Fruit fly (Drosophila melanogaster) whole organism, prepupa: ENCODE measurements around the gene Ir7b.

ENCODE experiments used
- CG10631 ChIP-seq: fragments of 200-800 bp; sonication (Bioruptor generic); optimal IDR thresholded peaks from 2 replicates; lab custom pipeline; 2016; ENCODE audit warnings: missing biosample characterization, missing genetic modification characterization
- CG10669 ChIP-seq: fragments of 200-800 bp; sonication (Bioruptor generic); optimal IDR thresholded peaks from 3 replicates; lab custom pipeline; 2018; ENCODE audit warnings: missing biosample characterization, mild to moderate bottlenecking, missing genetic modification characterization, moderate library complexity
- CG11762 ChIP-seq: fragments of 200-800 bp; sonication (Bioruptor generic); optimal IDR thresholded peaks from 3 replicates; lab custom pipeline; 2016; ENCODE audit warnings: missing biosample characterization, missing genetic modification characterization; ENCODE audit not compliant: insufficient read depth
- CG11902 ChIP-seq: fragments of 200-800 bp; sonication (Bioruptor generic); optimal IDR thresholded peaks from 3 replicates; lab custom pipeline; 2016; ENCODE audit warnings: missing biosample characterization, missing genetic modification characterization
- CG15336 ChIP-seq: fragments of 200-800 bp; sonication (Bioruptor generic); IDR thresholded peaks from 2 replicates; pipeline ENCODE4 v1.3.6; 2022; ENCODE audit warnings: missing biosample characterization, missing genetic modification characterization
- CG1621 ChIP-seq: fragments of 200-800 bp; sonication (Bioruptor generic); optimal IDR thresholded peaks from 3 replicates; lab custom pipeline; 2018; ENCODE audit warnings: missing biosample characterization, mild to moderate bottlenecking, missing genetic modification characterization
- CG16779 ChIP-seq: fragments of 200-800 bp; sonication (Bioruptor generic); optimal IDR thresholded peaks from 3 replicates; lab custom pipeline; 2017; ENCODE audit warnings: missing biosample characterization, mild to moderate bottlenecking, missing genetic modification characterization
- CG3032 ChIP-seq: fragments of 200-800 bp; optimal IDR thresholded peaks from 2 replicates; lab custom pipeline; 2019; ENCODE audit warnings: missing biosample characterization, mild to moderate bottlenecking, missing genetic modification characterization, moderate library complexity
- CG31627 ChIP-seq: fragments of 200-800 bp; sonication (Bioruptor generic); optimal IDR thresholded peaks from 3 replicates; lab custom pipeline; 2016; ENCODE audit warnings: missing biosample characterization, missing genetic modification characterization
- CG32006 ChIP-seq: fragments of 200-800 bp; sonication (Bioruptor generic); optimal IDR thresholded peaks from 3 replicates; lab custom pipeline; 2017; ENCODE audit warnings: missing biosample characterization, mild to moderate bottlenecking, missing genetic modification characterization
- CG3919 ChIP-seq: fragments of 200-800 bp; sonication (Bioruptor generic); optimal IDR thresholded peaks from 3 replicates; lab custom pipeline; 2016; ENCODE audit warnings: missing biosample characterization, missing genetic modification characterization
- CG4318 ChIP-seq: fragments of 200-800 bp; sonication (Bioruptor generic); optimal IDR thresholded peaks from 3 replicates; lab custom pipeline; 2017; ENCODE audit warnings: missing biosample characterization, mild to moderate bottlenecking, missing genetic modification characterization
- CG6808 ChIP-seq: fragments of 200-800 bp; sonication (Bioruptor generic); optimal IDR thresholded peaks from 3 replicates; lab custom pipeline; 2017; ENCODE audit warnings: missing biosample characterization, missing genetic modification characterization, mild to moderate bottlenecking, moderate library complexity, missing genetic modification reagents
- CG6854 ChIP-seq: fragments of 200-800 bp; sonication (Bioruptor generic); optimal IDR thresholded peaks from 2 replicates; lab custom pipeline; 2017; ENCODE audit warnings: missing biosample characterization, mild to moderate bottlenecking, missing genetic modification characterization
- CG7368 ChIP-seq: fragments of 200-800 bp; sonication (Bioruptor generic); optimal IDR thresholded peaks from 3 replicates; lab custom pipeline; 2016; ENCODE audit warnings: missing biosample characterization, missing genetic modification characterization
- CG8119 ChIP-seq: fragments of 200-800 bp; sonication (Bioruptor generic); IDR thresholded peaks from 3 replicates; pipeline ENCODE4 v1.3.6; 2022; ENCODE audit warnings: missing biosample characterization, missing genetic modification characterization
- CG8319 ChIP-seq: fragments of 200-800 bp; sonication (Bioruptor generic); optimal IDR thresholded peaks from 3 replicates; lab custom pipeline; 2016; ENCODE audit warnings: missing biosample characterization, missing genetic modification characterization
- CG8632 ChIP-seq: fragments of 200-800 bp; sonication (Bioruptor generic); optimal IDR thresholded peaks from 3 replicates; lab custom pipeline; 2016; ENCODE audit warnings: missing biosample characterization, missing genetic modification characterization
- CG9139 ChIP-seq: fragments of 200-800 bp; sonication (Bioruptor generic); optimal IDR thresholded peaks from 3 replicates; lab custom pipeline; 2017; ENCODE audit warnings: missing biosample characterization, mild to moderate bottlenecking, missing genetic modification characterization
- Eip75B ChIP-seq: fragments of 200-800 bp; sonication (Bioruptor generic); optimal IDR thresholded peaks from 3 replicates; lab custom pipeline; 2016; ENCODE audit warnings: missing biosample characterization, missing genetic modification characterization
- Eip78C ChIP-seq: fragments of 200-800 bp; sonication (Bioruptor generic); peaks from one replicate; lab custom pipeline; 2016; ENCODE audit warnings: missing biosample characterization, missing genetic modification characterization
- Eip93F ChIP-seq: fragments of 200-800 bp; sonication (Bioruptor generic); optimal IDR thresholded peaks from 2 replicates; lab custom pipeline; 2016; ENCODE audit warnings: missing biosample characterization, mild to moderate bottlenecking, missing genetic modification characterization
- Ets21C ChIP-seq: fragments of 200-800 bp; sonication (Bioruptor generic); optimal IDR thresholded peaks from 3 replicates; lab custom pipeline; 2016; ENCODE audit warnings: missing biosample characterization, missing genetic modification characterization
- Ets96B ChIP-seq: fragments of 200-800 bp; optimal IDR thresholded peaks from 2 replicates; lab custom pipeline; 2019; ENCODE audit warnings: missing biosample characterization, mild to moderate bottlenecking, missing genetic modification characterization, moderate library complexity
- Gug ChIP-seq: fragments of 200-800 bp; sonication (Bioruptor generic); IDR thresholded peaks from 2 replicates; pipeline ENCODE4 v1.3.6; 2022; ENCODE audit warnings: missing biosample characterization, missing genetic modification characterization
- Hr38 ChIP-seq: sonication (Bioruptor generic); optimal IDR thresholded peaks from 2 replicates; lab custom pipeline; 2016; ENCODE audit warnings: missing biosample characterization, missing genetic modification characterization
- Hr39 ChIP-seq: fragments of 200-800 bp; sonication (Bioruptor generic); optimal IDR thresholded peaks from 2 replicates; lab custom pipeline; 2016; ENCODE audit warnings: missing biosample characterization, missing genetic modification characterization
- Lpt ChIP-seq: fragments of 200-800 bp; sonication (Bioruptor generic); optimal IDR thresholded peaks from 3 replicates; lab custom pipeline; 2016; ENCODE audit warnings: missing biosample characterization, missing genetic modification characterization
- Met ChIP-seq: fragments of 200-800 bp; sonication (Bioruptor generic); optimal IDR thresholded peaks from 3 replicates; lab custom pipeline; 2016; ENCODE audit warnings: missing biosample characterization, missing genetic modification characterization
- OdsH ChIP-seq: fragments of 200-800 bp; sonication (Bioruptor generic); optimal IDR thresholded peaks from 3 replicates; lab custom pipeline; 2016; ENCODE audit warnings: missing biosample characterization, missing genetic modification characterization
- Sox102F ChIP-seq: fragments of 200-800 bp; sonication (Bioruptor generic); optimal IDR thresholded peaks from 2 replicates; lab custom pipeline; 2016; ENCODE audit warnings: missing biosample characterization, mild to moderate bottlenecking, missing genetic modification characterization
- Sox14 ChIP-seq: fragments of 200-800 bp; sonication (Bioruptor generic); optimal IDR thresholded peaks from 3 replicates; lab custom pipeline; 2016; ENCODE audit warnings: missing biosample characterization, missing genetic modification characterization
- Sox15 ChIP-seq: fragments of 200-800 bp; sonication (Bioruptor generic); optimal IDR thresholded peaks from 3 replicates; lab custom pipeline; 2016; ENCODE audit warnings: missing biosample characterization, missing genetic modification characterization
- cyc ChIP-seq: fragments of 200-800 bp; sonication (Bioruptor generic); optimal IDR thresholded peaks from 3 replicates; lab custom pipeline; 2016; ENCODE audit warnings: missing biosample characterization, missing genetic modification characterization
- dac ChIP-seq: fragments of 200-800 bp; sonication (Bioruptor generic); optimal IDR thresholded peaks from 2 replicates; lab custom pipeline; 2017; ENCODE audit warnings: missing biosample characterization, mild to moderate bottlenecking, missing genetic modification characterization
- eg ChIP-seq: fragments of 200-800 bp; sonication (Bioruptor generic); IDR thresholded peaks from 3 replicates; pipeline ENCODE4 v1.3.6; 2022; ENCODE audit warnings: missing biosample characterization, missing genetic modification characterization
- esn ChIP-seq: fragments of 200-800 bp; sonication (Bioruptor generic); optimal IDR thresholded peaks from 2 replicates; lab custom pipeline; 2016; ENCODE audit warnings: missing biosample characterization, mild to moderate bottlenecking, missing genetic modification characterization, moderate library complexity
- fd59A ChIP-seq: fragments of 200-800 bp; sonication (Bioruptor generic); optimal IDR thresholded peaks from 2 replicates; lab custom pipeline; 2017; ENCODE audit warnings: missing biosample characterization, mild to moderate bottlenecking, missing genetic modification characterization, missing genetic modification reagents
- fd85E ChIP-seq: fragments of 200-800 bp; sonication (Bioruptor generic); optimal IDR thresholded peaks from 3 replicates; lab custom pipeline; 2016; ENCODE audit warnings: missing biosample characterization, missing genetic modification characterization
- fkh ChIP-seq: fragments of 200-800 bp; sonication (Bioruptor generic); optimal IDR thresholded peaks from 3 replicates; lab custom pipeline; 2017; ENCODE audit warnings: missing biosample characterization, mild to moderate bottlenecking, missing genetic modification characterization, moderate library complexity
- net ChIP-seq: fragments of 200-800 bp; sonication (Bioruptor generic); optimal IDR thresholded peaks from 3 replicates; lab custom pipeline; 2016; ENCODE audit warnings: missing biosample characterization, missing genetic modification characterization
- salr ChIP-seq, 2 experiments: fragments of 200-800 bp; sonication (Bioruptor generic); optimal IDR thresholded peaks; 3 replicates each; lab custom pipeline; 2016 to 2018; ENCODE audit warnings: missing biosample characterization in 2 of 2, missing genetic modification characterization in 2 of 2, mild to moderate bottlenecking in 1 of 2
- spab ChIP-seq: fragments of 200-800 bp; sonication (Bioruptor generic); optimal IDR thresholded peaks from 2 replicates; lab custom pipeline; 2017; ENCODE audit warnings: missing biosample characterization, mild to moderate bottlenecking, missing genetic modification characterization, missing genetic modification reagents
- ss ChIP-seq, 2 experiments: fragments of 200-800 bp; sonication (Bioruptor generic); optimal IDR thresholded peaks; 2 replicates in 1 of 2; 3 replicates in 1 of 2; lab custom pipeline; 2017 to 2018; ENCODE audit warnings: mild to moderate bottlenecking in 2 of 2, missing biosample characterization in 2 of 2, missing genetic modification characterization in 2 of 2, moderate library complexity in 1 of 2
- svp ChIP-seq: fragments of 200-800 bp; sonication (Bioruptor generic); peaks from one replicate; lab custom pipeline; 2016; ENCODE audit warnings: missing biosample characterization, missing genetic modification characterization
- vri ChIP-seq: fragments of 200-800 bp; sonication (Bioruptor generic); optimal IDR thresholded peaks from 3 replicates; lab custom pipeline; 2016; ENCODE audit warnings: missing biosample characterization, mild to moderate bottlenecking, missing genetic modification characterization

Gene Ir7b

DNA sequence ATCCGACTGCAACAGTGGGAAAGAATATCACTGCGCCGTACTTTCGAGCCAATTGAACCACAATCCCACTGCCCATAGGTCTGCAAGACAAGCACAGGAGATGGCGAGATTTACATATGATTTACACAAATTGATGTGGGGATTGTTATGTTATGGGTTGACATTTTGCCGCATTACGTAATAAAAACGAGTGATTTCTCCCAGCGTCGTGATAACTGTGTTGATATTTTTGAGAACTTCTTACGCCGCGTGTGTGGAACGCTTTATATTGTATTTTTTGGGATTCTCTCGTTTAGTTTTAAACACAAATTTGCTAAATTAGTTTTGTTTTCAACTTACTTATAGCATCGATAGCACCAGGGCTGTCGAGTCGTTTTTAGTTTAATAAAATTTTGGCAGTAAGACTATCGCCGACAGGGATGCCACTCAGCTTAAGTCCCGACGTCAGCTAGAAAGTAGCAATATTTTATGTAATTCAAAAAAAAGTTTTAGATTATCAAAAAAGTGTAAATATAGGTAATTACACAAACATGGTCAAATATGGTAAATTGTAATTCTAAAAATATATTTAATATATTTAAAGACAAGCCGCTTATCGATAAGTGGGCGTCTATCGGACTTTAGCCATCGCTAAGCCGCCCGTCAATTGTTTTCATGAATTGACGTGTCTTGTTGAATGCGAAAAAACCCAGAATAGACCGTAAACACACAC lies 26.8 kb upstream of the Ir7b start, which contains the start of the genes CG45089, ND-MNLL and p115 (continued):
- peak; percentile 45 for TF ChIP-seq OdsH
- TF ChIP-seq Sox102F (GFP tag; lab: Kevin White, UChicago) = peak; percentile 42
- peak; percentile 59 for TF ChIP-seq CG3919 (GFP tag; lab: Kevin White, UChicago)
- peak; percentile 65 for TF ChIP-seq svp
- no peak for TF ChIP-seq CG6808
- peak; percentile 70 for TF ChIP-seq vri (GFP tag; lab: Kevin White, UChicago)
- peak; percentile 43; the same call in 1 of the 3 replicates for TF ChIP-seq CG8119 (GFP tag; lab: Robert Waterston, UW)
- no peak for TF ChIP-seq CG15336 (GFP tag; lab: Robert Waterston, UW)
- TF ChIP-seq CG8319 (GFP tag; lab: Kevin White, UChicago) = no peak
- TF ChIP-seq esn (GFP tag; lab: Kevin White, UChicago) = peak; percentile 59
- peak in 1 of 2 experiments; percentile 4 for TF ChIP-seq ss (GFP tag; optimal IDR thresholded peaks at IDR 0.05; lab: Kevin White, UChicago)
- TF ChIP-seq spab (GFP tag; lab: Kevin White, UChicago) = no peak
- TF ChIP-seq fkh (GFP tag; lab: Kevin White, UChicago) = no peak
- TF ChIP-seq CG6854 (GFP tag; lab: Kevin White, UChicago) = no peak
- no peak for TF ChIP-seq fd85E
- TF ChIP-seq fd59A (GFP tag; lab: Kevin White, UChicago) = no peak
- no peak for TF ChIP-seq CG7368
- TF ChIP-seq Gug = no peak
- TF ChIP-seq Lpt (GFP tag; lab: Kevin White, UChicago) = no peak
- TF ChIP-seq eg (GFP tag; lab: Robert Waterston, UW) = peak; percentile 49; the same call in 2 of the 3 replicates
- TF ChIP-seq CG1621 (tag; lab: Kevin White, UChicago) = no peak
- TF ChIP-seq CG9139 (GFP tag; lab: Kevin White, UChicago) = no peak
- peak; percentile 58 for TF ChIP-seq Eip78C (GFP tag; lab: Kevin White, UChicago)
- peak; percentile 52 for TF ChIP-seq Met (GFP tag; lab: Kevin White, UChicago)
- peak; percentile 57 for TF ChIP-seq Eip93F (GFP tag; lab: Kevin White, UChicago)
- TF ChIP-seq CG8632 = no peak
- TF ChIP-seq CG10631 (GFP tag; lab: Kevin White, UChicago) = peak; percentile 73
- TF ChIP-seq Eip75B (GFP tag; lab: Kevin White, UChicago) = peak; percentile 35
- TF ChIP-seq CG10669 = peak; percentile 26
- peak; percentile 1 for TF ChIP-seq CG11902 (GFP tag; lab: Kevin White, UChicago)
- TF ChIP-seq dac (GFP tag; lab: Kevin White, UChicago) = no peak
- TF ChIP-seq CG31627 (GFP tag; lab: Kevin White, UChicago) = peak; percentile 50
- TF ChIP-seq CG11762 (GFP tag; lab: Kevin White, UChicago) = no peak
- TF ChIP-seq Ets96B = peak; percentile 48
- TF ChIP-seq CG3032 (tag; lab: Kevin White, UChicago) = peak; percentile 51

DNA sequence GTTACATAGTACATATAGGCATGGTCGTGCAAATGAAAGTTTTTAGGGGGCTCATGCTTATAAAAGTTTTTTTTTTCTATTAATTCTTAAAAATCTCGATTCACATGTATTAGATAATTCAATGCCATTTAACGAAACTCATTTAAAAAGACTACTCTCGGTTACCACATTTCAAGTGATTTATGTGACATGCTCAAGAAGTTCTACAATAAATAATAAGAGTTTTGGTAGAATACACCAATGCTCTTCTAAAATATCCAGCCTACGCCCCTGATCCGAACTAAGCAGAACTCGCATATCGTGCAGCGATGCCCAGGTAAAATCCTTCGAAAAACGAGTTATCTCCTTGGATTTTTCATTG lies 25.8 kb upstream of the Ir7b start:
- TF ChIP-seq Hr38 (GFP tag; lab: Kevin White, UChicago) (no peak), CG32006 (GFP tag; lab: Kevin White, UChicago) (peak; percentile 71), CG15336 (GFP tag; lab: Robert Waterston, UW) (peak; percentile 70), dac (GFP tag; lab: Kevin White, UChicago) (peak; percentile 28), CG9139 (GFP tag; lab: Kevin White, UChicago) (no peak), salr (GFP tag; optimal IDR thresholded peaks at IDR 0.05; lab: Kevin White, UChicago) (peak in 1 of 2 experiments; percentile 42), Ets21C (peak; percentile 55), ss (GFP tag; optimal IDR thresholded peaks at IDR 0.05; lab: Kevin White, UChicago) (peak; percentile 1 to 48), Sox15 (no peak), CG1621 (tag; lab: Kevin White, UChicago) (no peak), CG3032 (tag; lab: Kevin White, UChicago) (peak; percentile 43), Eip78C (GFP tag; lab: Kevin White, UChicago) (peak; percentile 90), Hr39 (GFP tag; lab: Kevin White, UChicago) (peak; percentile 65), CG8319 (GFP tag; lab: Kevin White, UChicago) (peak; percentile 15), Met (GFP tag; lab: Kevin White, UChicago) (peak; percentile 72), CG8632 (peak; percentile 25), CG11762 (GFP tag; lab: Kevin White, UChicago) (peak; percentile 46), CG7368 (no peak), net (GFP tag; lab: Kevin White, UChicago) (peak; percentile 1), CG6808 (peak; percentile 44), CG4318 (GFP tag; lab: Kevin White, UChicago) (no peak), cyc (peak; percentile 51), CG3919 (GFP tag; lab: Kevin White, UChicago) (peak; percentile 59), CG16779 (tag; lab: Kevin White, UChicago) (no peak), CG6854 (GFP tag; lab: Kevin White, UChicago) (no peak), Eip75B (GFP tag; lab: Kevin White, UChicago) (peak; percentile 59), Sox14 (GFP tag; lab: Kevin White, UChicago) (peak; percentile 67), CG11902 (GFP tag; lab: Kevin White, UChicago) (peak; percentile 10), fd59A (GFP tag; lab: Kevin White, UChicago) (peak; percentile 32)
